Fruit fly (Drosophila melanogaster) whole organism, adult: ENCODE measurements around the gene eIF5B.

Source experiments
- CG14711 ChIP-seq: fragments of 200-800 bp; sonication (Bioruptor generic); optimal IDR thresholded peaks from 2 replicates; lab custom pipeline; 2018; ENCODE audit warnings: missing biosample characterization, mild to moderate bottlenecking, missing genetic modification characterization, moderate library complexity
- CG7045 ChIP-seq: fragments of 200-800 bp; sonication (Bioruptor generic); optimal IDR thresholded peaks from 2 replicates; lab custom pipeline; 2017; ENCODE audit warnings: missing biosample characterization, mild to moderate bottlenecking, missing genetic modification characterization
- Clk ChIP-seq: fragments of 200-800 bp; sonication (Bioruptor generic); optimal IDR thresholded peaks from 2 replicates; lab custom pipeline; 2017; ENCODE audit warnings: missing biosample characterization, missing genetic modification characterization
- cnc ChIP-seq, 2 experiments: fragments of >200 bp; optimal IDR thresholded peaks; 2 replicates each; lab custom pipeline; 2017
- kay ChIP-seq: fragments of 200-800 bp; sonication (Bioruptor generic); peaks from one replicate; lab custom pipeline; 2016; ENCODE audit warnings: missing biosample characterization, missing genetic modification characterization, borderline replicate concordance
- toe ChIP-seq: fragments of 200-800 bp; sonication (Bioruptor generic); optimal IDR thresholded peaks from 2 replicates; lab custom pipeline; 2016; ENCODE audit warnings: missing biosample characterization, missing genetic modification characterization

dm6 chr3L:3432656-3433344 is 28.0 kb downstream of the eIF5B start:
- TF ChIP-seq Clk (GFP tag; lab: Kevin White, UChicago), result no peak
- peak; percentile 21 for TF ChIP-seq toe (GFP tag; lab: Kevin White, UChicago)
- peak; percentile 69 for TF ChIP-seq CG14711 (tag; lab: Kevin White, UChicago)
- TF ChIP-seq kay (GFP tag; lab: Kevin White, UChicago), result peak; percentile 89
- TF ChIP-seq cnc (optimal IDR thresholded peaks at IDR 0.05; lab: Kevin White, UChicago), result no peak
- TF ChIP-seq CG7045 (GFP tag; lab: Kevin White, UChicago), result peak; percentile 69
